Worm (Caenorhabditis elegans) whole organism, L2 larva: ENCODE measurements around the gene srh-192.

Experiments
- R02D3.7 ChIP-seq: fragments of 150-350 bp; optimal IDR thresholded peaks from 2 replicates; lab custom pipeline; 2014; ENCODE audit warnings: missing biosample characterization, missing genetic modification characterization
- aly-2 ChIP-seq: fragments of 150-350 bp; optimal IDR thresholded peaks from 2 replicates; lab custom pipeline; 2014; ENCODE audit warnings: missing biosample characterization, missing genetic modification characterization
- blmp-1 ChIP-seq: sonication (generic microtip); optimal IDR thresholded peaks from 2 replicates; lab custom pipeline; 2017; ENCODE audit warnings: missing genetic modification characterization, mild to moderate bottlenecking, missing compliant biosample characterization, antibody characterized with exemption, moderate library complexity; ENCODE audit not compliant: insufficient read depth
- ceh-82 ChIP-seq: fragments of 150-350 bp; optimal IDR thresholded peaks from 2 replicates; lab custom pipeline; 2014; ENCODE audit warnings: missing biosample characterization, missing genetic modification characterization
- dmd-4 ChIP-seq: sonication (generic microtip); optimal IDR thresholded peaks from 2 replicates; lab custom pipeline; 2017; ENCODE audit warnings: missing biosample characterization, missing genetic modification characterization
- elt-1 ChIP-seq: fragments of 150-350 bp; optimal IDR thresholded peaks from 2 replicates; lab custom pipeline; 2014; ENCODE audit warnings: missing biosample characterization, missing genetic modification characterization
- lin-11 ChIP-seq: fragments of 150-350 bp; sonication (generic microtip); optimal IDR thresholded peaks from 2 replicates; lab custom pipeline; 2014; ENCODE audit warnings: missing biosample characterization, missing genetic modification characterization, inconsistent platforms, mixed read lengths
- lin-39 ChIP-seq: fragments of 150-350 bp; optimal IDR thresholded peaks from 2 replicates; lab custom pipeline; 2014; ENCODE audit warnings: missing biosample characterization, missing genetic modification reagents, missing genetic modification characterization
- mdl-1 ChIP-seq, 2 experiments: fragments of 150-350 bp in 1 of 2; sonication (generic microtip) in 1 of 2; optimal IDR thresholded peaks; 2 replicates each; lab custom pipeline; 2017; ENCODE audit warnings: missing biosample characterization in 2 of 2, missing genetic modification characterization in 2 of 2
- nhr-23 ChIP-seq: fragments of 150-350 bp; optimal IDR thresholded peaks from 2 replicates; lab custom pipeline; 2014; ENCODE audit warnings: missing biosample characterization, missing genetic modification reagents, missing genetic modification characterization
- skn-1 ChIP-seq: sonication (generic microtip); optimal IDR thresholded peaks from 2 replicates; lab custom pipeline; 2017; ENCODE audit warnings: missing biosample characterization, missing genetic modification characterization
- snpc-4 ChIP-seq: fragments of 150-350 bp; optimal IDR thresholded peaks from 2 replicates; lab custom pipeline; 2014; ENCODE audit warnings: missing biosample characterization, missing genetic modification characterization
- unc-62 ChIP-seq: fragments of 150-350 bp; optimal IDR thresholded peaks from 2 replicates; lab custom pipeline; 2014; ENCODE audit warnings: missing biosample characterization, missing genetic modification reagents, missing genetic modification characterization
- zag-1 ChIP-seq: fragments of 150-350 bp; optimal IDR thresholded peaks from 2 replicates; lab custom pipeline; 2014; ENCODE audit warnings: missing biosample characterization, missing genetic modification characterization

DNA sequence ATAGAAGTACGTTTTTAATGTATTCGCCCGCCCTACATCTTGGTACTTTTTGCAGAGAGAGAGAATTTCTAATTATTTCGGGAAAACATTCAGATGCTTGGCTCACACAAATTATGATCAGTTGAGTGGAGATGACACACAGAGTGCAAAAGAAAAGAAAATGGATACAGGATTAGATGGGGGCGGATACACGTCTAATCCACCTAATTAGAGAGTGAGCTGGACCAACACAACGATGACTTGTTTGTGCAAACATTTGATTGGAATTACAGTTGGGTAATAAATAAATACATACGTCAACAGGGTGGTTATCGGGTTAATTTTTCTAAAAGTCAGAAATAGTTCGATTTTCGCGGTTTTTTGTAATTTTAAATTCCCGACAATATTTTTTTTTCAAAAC, 44.2 kb upstream of the srh-192 start:
- TF ChIP-seq lin-39 (tag; lab: Kevin White, UChicago): no peak
- TF ChIP-seq skn-1 (tag; lab: Kevin White, UChicago): no peak
- no peak for TF ChIP-seq blmp-1
- no peak for TF ChIP-seq zag-1 (tag; lab: Kevin White, UChicago)
- no peak for TF ChIP-seq nhr-23 (tag; lab: Kevin White, UChicago)
- TF ChIP-seq lin-11: no peak
- no peak for TF ChIP-seq unc-62
- no peak for TF ChIP-seq elt-1
- TF ChIP-seq ceh-82 (tag; lab: Kevin White, UChicago): no peak
- no peak for TF ChIP-seq R02D3.7 (tag; lab: Kevin White, UChicago)
- no peak for TF ChIP-seq snpc-4 (tag; lab: Kevin White, UChicago)
- no peak for TF ChIP-seq dmd-4 (tag; lab: Kevin White, UChicago)
- no peak for TF ChIP-seq mdl-1 (tag; optimal IDR thresholded peaks at IDR 0.05; lab: Kevin White, UChicago)
- no peak for TF ChIP-seq aly-2
